Fruit fly (Drosophila melanogaster): Measurements from ENCODE around the gene RhoGAP68F.

RhoGAP68F gene

dm6 chr3L:12139232-12139698 is 597 bp downstream of the RhoGAP68F start (continued):
- TF ChIP-seq CG17568 (GFP tag; optimal IDR thresholded peaks at IDR 0.05) (no peak), CG1602 (GFP tag; optimal IDR thresholded peaks at IDR 0.05) (peak; percentile 7), CG31388 (GFP tag; optimal IDR thresholded peaks at IDR 0.05) (no peak), pb (GFP tag; optimal IDR thresholded peaks at IDR 0.05) (peak; percentile 15), gro (GFP tag; optimal IDR thresholded peaks at IDR 0.05) (peak; percentile 56), CG2712 (tag; optimal IDR thresholded peaks at IDR 0.05) (peak; percentile 55), CG32767 (GFP tag; IDR thresholded peaks at IDR 0.05) (no peak; the same call in 1 of the 2 replicates), MTF-1 (GFP tag; optimal IDR thresholded peaks at IDR 0.05; ENCODE audit: borderline replicate concordance) (no peak), CG12219 (GFP tag; optimal IDR thresholded peaks at IDR 0.05) (peak; percentile 32), CG2202 (tag; optimal IDR thresholded peaks at IDR 0.05) (peak; percentile 3), CG4820 (GFP tag; optimal IDR thresholded peaks at IDR 0.05) (peak; percentile 28), CG33557 (GFP tag; optimal IDR thresholded peaks at IDR 0.05) (peak; percentile 2), CG10462 (GFP tag; optimal IDR thresholded peaks at IDR 0.05) (peak; percentile 13), CG16815 (GFP tag; optimal IDR thresholded peaks at IDR 0.05) (peak; percentile 13), CG43689 (GFP tag; IDR thresholded peaks at IDR 0.05) (no peak), CG17328 (GFP tag; IDR thresholded peaks at IDR 0.05) (0 out of 2 replicates have a peak, but pooled peaks have one; percentile 26), jing (GFP tag; optimal IDR thresholded peaks at IDR 0.05) (no peak), CG4617 (GFP tag; optimal IDR thresholded peaks at IDR 0.05; ENCODE audit: borderline replicate concordance) (no peak), Adf1 (GFP tag; IDR thresholded peaks at IDR 0.05) (no peak), kni (GFP tag; optimal IDR thresholded peaks at IDR 0.05) (no peak), CG1832 (GFP tag; optimal IDR thresholded peaks at IDR 0.05) (no peak), Usf (GFP tag; optimal IDR thresholded peaks at IDR 0.05) (no peak), dimm (GFP tag; IDR thresholded peaks at IDR 0.05) (no peak), fru (optimal IDR thresholded peaks at IDR 0.05) (no peak), tup (GFP tag; optimal IDR thresholded peaks at IDR 0.05) (no peak), CG11398 (GFP tag; optimal IDR thresholded peaks at IDR 0.05) (no peak), gcm (GFP tag; optimal IDR thresholded peaks at IDR 0.05) (no peak), CG7357 (GFP tag; IDR thresholded peaks at IDR 0.05) (no peak), D19A (tag; optimal IDR thresholded peaks at IDR 0.05) (peak; percentile 17), CG17361 (GFP tag; IDR thresholded peaks at IDR 0.05) (peak; percentile 55; the same call in 2 of the 3 replicates), Atf3 (GFP tag; optimal IDR thresholded peaks at IDR 0.05) (no peak), CG11247 (GFP tag; IDR thresholded peaks at IDR 0.05) (peak; percentile 44; the same call in 1 of the 2 replicates), CG15514 (GFP tag; optimal IDR thresholded peaks at IDR 0.05) (peak; percentile 44), seq (GFP tag; IDR thresholded peaks at IDR 0.05) (peak; percentile 56), lilli (GFP tag; optimal IDR thresholded peaks at IDR 0.05) (peak; percentile 62), ERR (GFP tag; optimal IDR thresholded peaks at IDR 0.05) (no peak), CG6765 (GFP tag; optimal IDR thresholded peaks at IDR 0.05) (peak; percentile 10), CG10267 (tag; optimal IDR thresholded peaks at IDR 0.05) (peak; percentile 23), tio (GFP tag; optimal IDR thresholded peaks at IDR 0.05) (peak; percentile 57), CG10959 (GFP tag; IDR thresholded peaks at IDR 0.05) (no peak), CG17385 (GFP tag; optimal IDR thresholded peaks at IDR 0.05) (peak; percentile 52), slbo (GFP tag; IDR thresholded peaks at IDR 0.05) (peak; percentile 58), ssp (GFP tag; IDR thresholded peaks at IDR 0.05) (peak; percentile 45; the same call in 1 of the 2 replicates), Sox100B (GFP tag; optimal IDR thresholded peaks at IDR 0.05) (peak; percentile 60), caup (GFP tag; optimal IDR thresholded peaks at IDR 0.05; ENCODE audit: severe bottlenecking) (peak; percentile 2), CG12155 (GFP tag; optimal IDR thresholded peaks at IDR 0.05) (peak; percentile 7), CG10274 (GFP tag; optimal IDR thresholded peaks at IDR 0.05) (peak; percentile 34), Lpt (GFP tag; optimal IDR thresholded peaks at IDR 0.05) (no peak), Dll (GFP tag; IDR thresholded peaks at IDR 0.05; ENCODE audit: partially characterized antibody) (no peak), D (optimal IDR thresholded peaks at IDR 0.05) (no peak), D (GFP tag; optimal IDR thresholded peaks at IDR 0.05) (peak; percentile 35)

All from whole organism, embryonic.